Fruit fly (Drosophila melanogaster): ENCODE results near the gene CG9518.

CG9518 gene

dm6 chrX:14882536-14883118 is 11.6 kb upstream of the CG9518 start, which contains the start of the genes CG45064 and CG45065:
Gene CG45064 (minus strand): TSS chrX:14882586.
Gene CG45065 (minus strand): TSS chrX:14882586.
- TF ChIP-seq CTCF (optimal IDR thresholded peaks at IDR 0.05) = no peak
- TF ChIP-seq CG8478 (optimal IDR thresholded peaks at IDR 0.05) = no peak

- TF ChIP-seq CG8478 (optimal IDR thresholded peaks at IDR 0.05) = no peak
- TF ChIP-seq CTCF (optimal IDR thresholded peaks at IDR 0.05) = peak; percentile 61 to 71
Measured at dm6 chrX:14878917-14879316, 7.9 kb upstream of the CG9518 start.

dm6 chrX:14868414-14868813 is 2.6 kb downstream of the CG9518 start:
- TF ChIP-seq CG8478 (optimal IDR thresholded peaks at IDR 0.05) (no peak), CTCF (optimal IDR thresholded peaks at IDR 0.05) (no peak)

- TF ChIP-seq CTCF (optimal IDR thresholded peaks at IDR 0.05) = no peak
- no peak for TF ChIP-seq CG8478 (optimal IDR thresholded peaks at IDR 0.05)
Measured at dm6 chrX:14866911-14867310, 4.1 kb downstream of the CG9518 start.

DNA sequence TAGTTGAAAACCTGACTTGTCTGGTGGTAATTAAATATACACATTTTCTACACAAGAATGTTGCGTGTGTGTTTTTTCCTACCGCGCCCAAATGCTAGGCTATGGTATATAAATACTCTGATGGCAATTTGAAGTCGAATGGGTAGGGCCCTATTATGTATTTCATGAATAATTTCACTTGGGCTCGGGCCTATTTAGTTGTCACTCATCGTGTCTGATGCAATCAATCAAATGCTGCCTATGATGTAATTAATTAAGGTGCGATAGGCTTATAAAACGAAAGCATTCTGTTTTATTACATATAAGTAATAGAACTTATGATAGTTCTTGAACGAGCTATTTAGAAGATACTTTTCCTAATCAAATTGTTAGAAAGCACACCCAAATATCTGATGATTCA is 8.5 kb downstream of the CG9518 start:
- no peak for TF ChIP-seq CG8478 (optimal IDR thresholded peaks at IDR 0.05)
- TF ChIP-seq CTCF (optimal IDR thresholded peaks at IDR 0.05) = no peak

dm6 chrX:14858951-14859350 is 12.0 kb downstream of the CG9518 start, which contains the start of gene CG46399:
Gene CG46399 (plus strand): TSS chrX:14859251.
- TF ChIP-seq CTCF (optimal IDR thresholded peaks at IDR 0.05) (no peak), CG8478 (optimal IDR thresholded peaks at IDR 0.05) (no peak)

- TF ChIP-seq CG8478 (optimal IDR thresholded peaks at IDR 0.05) (no peak), CTCF (optimal IDR thresholded peaks at IDR 0.05) (no peak)
Measured at dm6 chrX:14857883-14858282, 13.1 kb downstream of the CG9518 start.

dm6 chrX:14856261-14856660 is 14.7 kb downstream of the CG9518 start, which contains the start of gene CG9519:
Gene CG9519 (minus strand): TSS chrX:14856361.
- no peak for TF ChIP-seq CTCF (optimal IDR thresholded peaks at IDR 0.05)
- TF ChIP-seq CG8478 (optimal IDR thresholded peaks at IDR 0.05) = no peak

- TF ChIP-seq CG8478 (optimal IDR thresholded peaks at IDR 0.05) (no peak), CTCF (optimal IDR thresholded peaks at IDR 0.05) (no peak)
Measured at dm6 chrX:14853153-14853672, 17.8 kb downstream of the CG9518 start, which contains the start of gene CG9521. Gene CG9521 (minus strand): TSS chrX:14853269.

DNA sequence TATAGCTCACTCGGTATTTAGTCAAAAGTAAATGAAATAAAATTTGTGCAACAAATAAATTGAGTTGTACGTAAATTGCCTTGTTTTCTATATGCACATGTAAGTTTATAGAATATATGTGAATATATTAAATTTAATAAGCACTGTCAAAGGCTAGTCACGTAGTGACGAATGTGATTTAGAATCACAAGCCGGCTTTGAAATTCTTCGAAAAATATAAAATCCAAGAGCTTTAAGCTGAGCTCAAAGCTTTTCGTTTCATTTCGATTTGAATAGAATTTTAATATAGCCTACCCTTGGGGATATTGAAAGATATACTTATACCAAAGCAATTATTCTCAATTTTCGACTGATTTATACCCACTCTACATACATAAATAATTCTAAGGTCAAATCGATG is 20.9 kb downstream of the CG9518 start:
- TF ChIP-seq CG8478 (optimal IDR thresholded peaks at IDR 0.05) (no peak), CTCF (optimal IDR thresholded peaks at IDR 0.05) (no peak)

DNA sequence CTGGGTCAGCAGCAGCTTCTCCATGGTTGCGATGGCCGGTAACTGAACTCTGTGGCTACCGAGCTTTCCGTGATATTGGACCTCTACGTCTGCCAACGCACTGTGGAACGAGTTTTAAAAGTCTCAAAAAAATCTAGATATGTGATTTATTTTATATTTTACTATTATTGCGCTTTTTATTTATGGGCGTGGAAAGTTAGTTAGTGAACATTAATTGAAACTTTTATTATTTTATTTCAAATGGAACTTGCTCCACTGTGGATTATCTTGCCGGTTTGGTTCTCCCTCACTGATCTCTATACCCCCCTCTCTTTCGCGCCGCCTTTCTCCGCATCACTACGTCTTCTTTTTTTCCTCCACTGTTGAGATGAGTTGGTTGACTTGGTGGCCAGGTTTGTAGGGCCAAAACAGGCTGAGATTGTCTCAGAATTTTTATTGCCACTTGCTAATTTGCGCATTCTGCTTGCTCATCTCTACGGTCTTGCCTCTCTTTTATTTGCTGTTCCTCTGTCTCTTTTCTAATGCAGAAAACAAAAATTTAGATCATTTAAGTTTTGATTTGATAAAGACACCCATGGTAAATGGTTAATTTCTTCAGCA is 22.1 kb downstream of the CG9518 start, which contains the start of gene CG9522:
TSS of gene CG9522 (minus strand) at position 54 of the 600 bp plus-strand sequence.
- TF ChIP-seq CTCF (optimal IDR thresholded peaks at IDR 0.05) = no peak
- TF ChIP-seq CG8478 (optimal IDR thresholded peaks at IDR 0.05) = no peak

DNA sequence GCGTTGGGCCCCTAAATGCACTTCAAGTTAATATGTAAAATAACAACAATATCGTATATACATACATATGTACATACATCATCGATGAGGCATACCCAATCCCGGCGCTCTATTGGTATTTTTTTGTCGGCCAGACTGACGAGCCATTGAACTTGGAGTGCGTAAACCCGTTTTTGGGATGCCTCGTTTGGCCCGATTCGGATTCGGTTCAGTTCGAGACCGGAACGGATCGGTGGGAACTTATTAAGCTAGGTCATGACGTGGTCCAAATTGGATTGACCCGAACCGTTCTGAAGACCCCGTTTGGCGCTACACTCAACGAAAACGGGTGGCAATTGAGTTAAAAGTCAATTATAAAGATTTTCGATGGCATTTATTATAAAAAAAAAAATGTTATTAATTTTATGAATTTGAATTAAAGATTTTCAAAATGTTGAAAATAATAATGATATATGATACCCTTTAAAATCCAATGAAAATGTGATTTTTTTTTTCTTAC is 24.8 kb downstream of the CG9518 start:
- no peak for TF ChIP-seq CG8478 (optimal IDR thresholded peaks at IDR 0.05)
- TF ChIP-seq CTCF (optimal IDR thresholded peaks at IDR 0.05) = no peak

DNA sequence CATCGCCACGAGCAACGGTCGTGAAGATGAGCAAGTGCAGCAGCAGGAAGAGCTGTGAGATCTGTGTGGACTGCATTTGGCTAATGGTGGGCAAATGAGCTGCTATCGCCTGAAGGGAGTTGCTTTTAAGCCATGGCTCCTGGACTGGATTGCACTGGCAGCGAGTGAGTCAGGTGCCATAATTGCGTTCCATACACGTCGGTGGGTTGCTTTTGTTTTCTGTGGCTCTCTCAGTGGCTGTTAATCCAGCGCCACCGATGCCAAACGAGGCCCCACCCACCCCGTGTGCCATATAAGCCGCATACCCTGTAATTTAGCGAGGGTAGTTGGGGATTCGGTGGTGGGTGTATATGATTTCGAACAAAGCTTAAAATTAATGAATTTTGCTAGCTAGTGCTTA is 26.3 kb downstream of the CG9518 start, which contains the start of gene CG12539:
TSS of gene CG12539 (minus strand) at position 101 of the 400 bp plus-strand sequence.
- TF ChIP-seq CTCF (optimal IDR thresholded peaks at IDR 0.05) (no peak), CG8478 (optimal IDR thresholded peaks at IDR 0.05) (no peak)

dm6 chrX:14841893-14842505 is 29.0 kb downstream of the CG9518 start:
- TF ChIP-seq CTCF (optimal IDR thresholded peaks at IDR 0.05) = no peak
- no peak for TF ChIP-seq CG8478 (optimal IDR thresholded peaks at IDR 0.05)

dm6 chrX:14840417-14840872 is 30.5 kb downstream of the CG9518 start:
- TF ChIP-seq CG8478 (optimal IDR thresholded peaks at IDR 0.05) (no peak), CTCF (optimal IDR thresholded peaks at IDR 0.05) (no peak)
